Worm (Caenorhabditis elegans) whole organism, L3 larva: ENCODE data around the gene znf-598.
A peak's percentile ranks its signal among the peaks of the same experiment; 100 is the strongest.

ENCODE experiments used
- ZK546.5 ChIP-seq: sonication (generic microtip); optimal IDR thresholded peaks from 2 replicates; lab custom pipeline; 2017; ENCODE audit warnings: missing biosample characterization, missing genetic modification characterization
- aly-2 ChIP-seq: fragments of 150-350 bp; optimal IDR thresholded peaks from 2 replicates; lab custom pipeline; 2014; ENCODE audit warnings: missing biosample characterization, missing genetic modification characterization
- ama-1 ChIP-seq: fragments of 150-350 bp; optimal IDR thresholded peaks from 2 replicates; lab custom pipeline; 2018
- ceh-16 ChIP-seq: sonication (generic microtip); optimal IDR thresholded peaks from 2 replicates; lab custom pipeline; 2017; ENCODE audit warnings: missing biosample characterization, missing genetic modification characterization
- ceh-28 ChIP-seq: fragments of 150-350 bp; optimal IDR thresholded peaks from 2 replicates; lab custom pipeline; 2014; ENCODE audit warnings: missing biosample characterization, missing genetic modification reagents, missing genetic modification characterization
- ceh-82 ChIP-seq: fragments of 150-350 bp; optimal IDR thresholded peaks from 2 replicates; lab custom pipeline; 2014; ENCODE audit warnings: missing biosample characterization, missing genetic modification characterization
- ceh-9 ChIP-seq: sonication (generic microtip); optimal IDR thresholded peaks from 2 replicates; lab custom pipeline; 2018; ENCODE audit warnings: missing biosample characterization, missing genetic modification characterization
- daf-12 ChIP-seq: fragments of 150-350 bp; optimal IDR thresholded peaks from 2 replicates; lab custom pipeline; 2014; ENCODE audit warnings: missing biosample characterization, missing genetic modification reagents, missing genetic modification characterization
- egl-27 ChIP-seq: sonication (generic microtip); optimal IDR thresholded peaks from 4 replicates; lab custom pipeline; 2017; ENCODE audit warnings: missing biosample characterization, missing genetic modification reagents, missing genetic modification characterization
- egl-5 ChIP-seq: fragments of 150-350 bp; optimal IDR thresholded peaks from 2 replicates; lab custom pipeline; 2017; ENCODE audit warnings: missing biosample characterization, missing genetic modification reagents, missing genetic modification characterization, inconsistent platforms
- elt-2 ChIP-seq: sonication (generic microtip); optimal IDR thresholded peaks from 2 replicates; lab custom pipeline; 2016; ENCODE audit warnings: missing genetic modification reagents, mild to moderate bottlenecking, missing genetic modification characterization, missing compliant biosample characterization
- elt-3 ChIP-seq, 3 experiments: fragments of 150-350 bp in 1 of 3; sonication (generic microtip) in 2 of 3; optimal IDR thresholded peaks; 2 replicates in 2 of 3; 4 replicates in 1 of 3; lab custom pipeline; 2014 to 2017; ENCODE audit warnings: missing biosample characterization in 3 of 3, missing genetic modification characterization in 3 of 3
- eor-1 ChIP-seq, 2 experiments: fragments of 150-350 bp; optimal IDR thresholded peaks; 2 replicates each; lab custom pipeline; 2014 to 2018; ENCODE audit warnings: missing biosample characterization in 2 of 2, missing genetic modification characterization in 2 of 2
- fkh-10 ChIP-seq: sonication (generic microtip); optimal IDR thresholded peaks from 2 replicates; lab custom pipeline; 2017; ENCODE audit warnings: missing biosample characterization, missing genetic modification reagents, missing genetic modification characterization
- fos-1 ChIP-seq: fragments of 150-350 bp; optimal IDR thresholded peaks from 2 replicates; lab custom pipeline; 2014; ENCODE audit warnings: missing biosample characterization, missing genetic modification characterization
- hmg-11 ChIP-seq: sonication (generic microtip); optimal IDR thresholded peaks from 2 replicates; lab custom pipeline; 2016; ENCODE audit warnings: missing genetic modification characterization, missing compliant biosample characterization
- jun-1 ChIP-seq: fragments of 150-350 bp; optimal IDR thresholded peaks from 2 replicates; lab custom pipeline; 2014; ENCODE audit warnings: missing biosample characterization, missing genetic modification reagents, missing genetic modification characterization
- lin-15B ChIP-seq: fragments of 150-350 bp; optimal IDR thresholded peaks from 2 replicates; lab custom pipeline; 2014; ENCODE audit warnings: missing biosample characterization, missing genetic modification characterization
- lin-39 ChIP-seq: fragments of 150-350 bp; optimal IDR thresholded peaks from 2 replicates; lab custom pipeline; 2018; ENCODE audit warnings: missing biosample characterization, missing genetic modification reagents, missing genetic modification characterization
- lsy-12 ChIP-seq: sonication (generic microtip); optimal IDR thresholded peaks from 2 replicates; lab custom pipeline; 2016; ENCODE audit warnings: mild to moderate bottlenecking, missing genetic modification characterization, missing compliant biosample characterization
- mdl-1 ChIP-seq: fragments of 150-350 bp; optimal IDR thresholded peaks from 2 replicates; lab custom pipeline; 2014; ENCODE audit warnings: missing biosample characterization, missing genetic modification characterization
- nfya-1 ChIP-seq: sonication (generic microtip); optimal IDR thresholded peaks from 2 replicates; lab custom pipeline; 2017; ENCODE audit warnings: missing genetic modification characterization, mild to moderate bottlenecking, missing compliant biosample characterization, antibody characterized with exemption, moderate library complexity; ENCODE audit not compliant: insufficient read depth
- nhr-11 ChIP-seq: fragments of 150-350 bp; optimal IDR thresholded peaks from 2 replicates; lab custom pipeline; 2014; ENCODE audit warnings: missing biosample characterization, missing genetic modification characterization
- nhr-23 ChIP-seq: fragments of 150-350 bp; optimal IDR thresholded peaks from 2 replicates; lab custom pipeline; 2014; ENCODE audit warnings: missing biosample characterization, missing genetic modification reagents, missing genetic modification characterization
- nhr-237 ChIP-seq: fragments of 150-350 bp; optimal IDR thresholded peaks from 2 replicates; lab custom pipeline; 2014; ENCODE audit warnings: missing biosample characterization, missing genetic modification characterization
- nhr-25 ChIP-seq: sonication (generic microtip); optimal IDR thresholded peaks from 2 replicates; lab custom pipeline; 2017; ENCODE audit warnings: missing biosample characterization, missing genetic modification characterization
- nhr-67 ChIP-seq: fragments of 150-350 bp; optimal IDR thresholded peaks from 2 replicates; lab custom pipeline; 2014; ENCODE audit warnings: missing biosample characterization, missing genetic modification characterization
- nhr-77 ChIP-seq: fragments of 150-350 bp; optimal IDR thresholded peaks from 2 replicates; lab custom pipeline; 2014; ENCODE audit warnings: missing biosample characterization, missing genetic modification characterization
- pha-4 ChIP-seq: fragments of 150-350 bp; optimal IDR thresholded peaks from 2 replicates; lab custom pipeline; 2014; ENCODE audit warnings: missing biosample characterization, missing genetic modification reagents, missing genetic modification characterization
- pqm-1 ChIP-seq: fragments of 150-350 bp; optimal IDR thresholded peaks from 2 replicates; lab custom pipeline; 2017; ENCODE audit warnings: missing biosample characterization, missing genetic modification characterization, inconsistent platforms
- sea-2 ChIP-seq: fragments of 150-350 bp; sonication (generic microtip); optimal IDR thresholded peaks from 4 replicates; lab custom pipeline; 2014; ENCODE audit warnings: missing biosample characterization, missing genetic modification reagents, missing genetic modification characterization
- skn-1 ChIP-seq: fragments of 150-350 bp; optimal IDR thresholded peaks from 2 replicates; lab custom pipeline; 2014; ENCODE audit warnings: missing biosample characterization, missing genetic modification characterization
- snpc-4 ChIP-seq: fragments of 150-350 bp; optimal IDR thresholded peaks from 2 replicates; lab custom pipeline; 2014; ENCODE audit warnings: missing biosample characterization, missing genetic modification characterization
- tbx-2 ChIP-seq: sonication (generic microtip); optimal IDR thresholded peaks from 2 replicates; lab custom pipeline; 2016; ENCODE audit warnings: mild to moderate bottlenecking, missing genetic modification characterization, missing compliant biosample characterization
- unc-39 ChIP-seq: sonication (generic microtip); optimal IDR thresholded peaks from 4 replicates; lab custom pipeline; 2017; ENCODE audit warnings: missing biosample characterization, missing genetic modification characterization
- zag-1 ChIP-seq: fragments of 150-350 bp; optimal IDR thresholded peaks from 2 replicates; lab custom pipeline; 2014; ENCODE audit warnings: missing biosample characterization, missing genetic modification characterization
- ztf-11 ChIP-seq: fragments of 150-350 bp; optimal IDR thresholded peaks from 2 replicates; lab custom pipeline; 2014; ENCODE audit warnings: missing biosample characterization, missing genetic modification characterization
- ztf-4 ChIP-seq: fragments of 150-350 bp; optimal IDR thresholded peaks from 2 replicates; lab custom pipeline; 2014; ENCODE audit warnings: missing biosample characterization, missing genetic modification characterization

znf-598 gene

ce11 chrII:7049470-7049869 is 23.9 kb downstream of the znf-598 start:
- TF ChIP-seq ceh-82 (tag; lab: Kevin White, UChicago): no peak
- no peak for TF ChIP-seq mdl-1 (tag; lab: Kevin White, UChicago)
- TF ChIP-seq, all 47 proteins: peak for 0

DNA sequence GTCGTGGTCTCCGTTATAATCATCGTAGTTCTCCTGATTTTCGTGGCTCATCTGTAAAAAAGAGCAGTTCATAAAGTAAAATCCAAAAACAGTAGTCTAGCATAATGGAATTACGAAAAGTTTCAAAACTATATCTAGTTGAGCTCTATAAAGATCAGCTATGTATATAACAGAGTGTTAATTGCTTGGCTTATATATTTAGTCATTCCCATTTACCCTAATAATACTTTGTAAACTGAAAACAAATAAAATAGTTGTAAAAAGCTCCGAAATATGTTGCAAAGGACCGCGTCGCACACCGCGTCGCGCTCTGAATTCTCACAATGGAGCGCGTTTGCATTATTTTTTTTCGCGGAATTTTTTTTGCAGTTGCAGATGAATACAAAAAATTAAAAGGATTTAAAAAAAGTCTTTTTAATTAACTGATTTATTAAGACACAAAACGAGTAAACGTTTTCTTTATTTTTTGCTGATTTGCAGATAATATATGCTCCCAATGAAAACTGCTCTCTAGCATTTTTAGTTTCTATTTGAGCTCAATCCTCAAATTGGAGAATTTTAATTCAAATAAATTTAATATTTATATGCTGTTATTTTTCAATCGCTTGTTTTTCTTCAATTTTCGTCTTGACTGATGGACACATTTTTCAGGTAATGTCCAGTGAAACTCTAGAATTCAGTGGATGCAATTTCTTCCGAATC is 24.6 kb downstream of the znf-598 start, which contains the start of the genes tcer-1 and ZK1127.5:
tcer-1 (minus strand) TSS at position 51 of the 702 bp plus-strand sequence.
ZK1127.5 (plus strand) TSS at position 652 of the 702 bp plus-strand sequence.
- TF ChIP-seq lsy-12 (tag; lab: Kevin White, UChicago) (no peak), pqm-1 (tag; lab: Kevin White, UChicago) (peak; percentile 21), hmg-11 (tag; lab: Kevin White, UChicago) (peak; percentile 70), elt-2 (tag; lab: Kevin White, UChicago) (peak; percentile 37), tbx-2 (tag; lab: Kevin White, UChicago) (no peak), nfya-1 (tag; lab: Kevin White, UChicago) (peak; percentile 74), ceh-82 (tag; lab: Kevin White, UChicago) (no peak), skn-1 (tag; lab: Kevin White, UChicago) (no peak), lin-39 (tag; lab: Kevin White, UChicago) (peak; percentile 20), ceh-16 (no peak), egl-27 (tag; lab: Kevin White, UChicago) (no peak), ztf-4 (tag; lab: Kevin White, UChicago) (no peak), sea-2 (GFP tag; lab: Kevin White, UChicago) (no peak), nhr-11 (tag; lab: Kevin White, UChicago) (no peak), lin-15B (tag; lab: Kevin White, UChicago) (peak; percentile 77), ceh-9 (tag; lab: Kevin White, UChicago) (no peak), nhr-67 (no peak), daf-12 (tag; lab: Kevin White, UChicago) (no peak), egl-5 (tag; lab: Kevin White, UChicago) (peak; percentile 53), aly-2 (tag; lab: Kevin White, UChicago) (no peak), fkh-10 (GFP tag; lab: Kevin White, UChicago) (no peak), ceh-28 (tag; lab: Kevin White, UChicago) (no peak), snpc-4 (tag; lab: Kevin White, UChicago) (peak; percentile 64), nhr-23 (tag; lab: Kevin White, UChicago) (peak; percentile 39), nhr-237 (tag; lab: Kevin White, UChicago) (no peak), nhr-25 (tag; lab: Kevin White, UChicago) (peak; percentile 25), ZK546.5 (tag; lab: Kevin White, UChicago) (no peak), zag-1 (tag; lab: Kevin White, UChicago) (no peak), nhr-77 (no peak), ama-1 (lab: Kevin White, UChicago) (no peak), eor-1 (tag; optimal IDR thresholded peaks at IDR 0.05; lab: Kevin White, UChicago) (no peak), pha-4 (tag; lab: Kevin White, UChicago) (peak; percentile 83), fos-1 (no peak)

ce11 chrII:7051778-7052177 is 26.2 kb downstream of the znf-598 start, which contains the start of gene ZK1127.12:
TSS of gene ZK1127.12 (plus strand) at chrII:7052078.
- TF ChIP-seq unc-39 (tag; lab: Kevin White, UChicago) (no peak), ztf-11 (tag; lab: Kevin White, UChicago) (no peak), ceh-28 (tag; lab: Kevin White, UChicago) (no peak), pha-4 (tag; lab: Kevin White, UChicago) (no peak), sea-2 (GFP tag; lab: Kevin White, UChicago) (no peak), nhr-237 (tag; lab: Kevin White, UChicago) (no peak), ceh-16 (no peak), skn-1 (tag; lab: Kevin White, UChicago) (no peak), fkh-10 (GFP tag; lab: Kevin White, UChicago) (no peak), jun-1 (tag; lab: Kevin White, UChicago) (no peak), egl-27 (tag; lab: Kevin White, UChicago) (no peak), elt-3 (tag; optimal IDR thresholded peaks at IDR 0.05; lab: Kevin White, UChicago) (no peak), zag-1 (tag; lab: Kevin White, UChicago) (no peak), ceh-82 (tag; lab: Kevin White, UChicago) (no peak)
